Fruit fly (Drosophila melanogaster) whole organism, embryonic: ENCODE measurements around the gene PLCXD.

Source experiments
- Adf1 ChIP-seq: fragments of 200-800 bp; sonication (Bioruptor generic); IDR thresholded peaks from 2 replicates; pipeline ENCODE4 v1.3.6; 2022; ENCODE audit warnings: missing biosample characterization, missing genetic modification characterization
- Asciz ChIP-seq: fragments of 200-800 bp; sonication (Bioruptor generic); optimal IDR thresholded peaks from 2 replicates; lab custom pipeline; 2017; ENCODE audit warnings: missing biosample characterization, mild to moderate bottlenecking, missing genetic modification characterization, missing genetic modification reagents
- B-H2 ChIP-seq: fragments of 200-800 bp; sonication (Bioruptor generic); optimal IDR thresholded peaks from 2 replicates; lab custom pipeline; 2018; ENCODE audit warnings: missing biosample characterization, mild to moderate bottlenecking, missing genetic modification characterization
- Bgb ChIP-seq: fragments of 200-800 bp; sonication (Bioruptor generic); IDR thresholded peaks from 2 replicates; pipeline ENCODE4 v1.3.6; 2022; ENCODE audit warnings: missing biosample characterization, missing genetic modification characterization; ENCODE audit not compliant: partially characterized antibody
- Blimp-1 ChIP-seq: fragments of 200-800 bp; sonication (Bioruptor generic); optimal IDR thresholded peaks from 3 replicates; lab custom pipeline; 2018; ENCODE audit warnings: missing biosample characterization, missing genetic modification characterization, mild to moderate bottlenecking, moderate library complexity, missing genetic modification reagents
- CG10431 ChIP-seq: fragments of 200-800 bp; sonication (Bioruptor generic); optimal IDR thresholded peaks from 3 replicates; lab custom pipeline; 2018; ENCODE audit warnings: missing biosample characterization, mild to moderate bottlenecking, missing genetic modification characterization
- CG12299 ChIP-seq: fragments of 200-800 bp; sonication (Bioruptor generic); optimal IDR thresholded peaks from 2 replicates; lab custom pipeline; 2018; ENCODE audit warnings: missing biosample characterization, mild to moderate bottlenecking, missing genetic modification characterization
- CG13624 ChIP-seq: fragments of 200-800 bp; sonication (Bioruptor generic); optimal IDR thresholded peaks from 2 replicates; lab custom pipeline; 2016; ENCODE audit warnings: missing biosample characterization, missing genetic modification characterization
- CG14050 ChIP-seq: fragments of 200-800 bp; sonication (Bioruptor generic); IDR thresholded peaks from 3 replicates; pipeline ENCODE4 v1.3.6; 2022; ENCODE audit warnings: missing biosample characterization, missing genetic modification characterization
- CG15011 ChIP-seq: fragments of 200-800 bp; sonication (Bioruptor generic); optimal IDR thresholded peaks from 3 replicates; lab custom pipeline; 2018; ENCODE audit warnings: missing biosample characterization, mild to moderate bottlenecking, missing genetic modification characterization
- CG1529 ChIP-seq: fragments of 200-800 bp; sonication (Bioruptor generic); optimal IDR thresholded peaks from 3 replicates; lab custom pipeline; 2018; ENCODE audit warnings: missing biosample characterization, missing genetic modification characterization
- CG2889 ChIP-seq: fragments of 200-800 bp; sonication (Bioruptor generic); IDR thresholded peaks from 3 replicates; pipeline ENCODE4 v1.3.6; 2022; ENCODE audit warnings: missing biosample characterization, missing genetic modification characterization
- CG31365 ChIP-seq: fragments of 200-800 bp; sonication (Bioruptor generic); optimal IDR thresholded peaks from 2 replicates; lab custom pipeline; 2018; ENCODE audit warnings: missing biosample characterization, mild to moderate bottlenecking, missing genetic modification characterization
- CG4820 ChIP-seq: fragments of 200-800 bp; sonication (Bioruptor generic); optimal IDR thresholded peaks from 3 replicates; lab custom pipeline; 2016; ENCODE audit warnings: missing biosample characterization, missing genetic modification characterization
- CG6791 ChIP-seq: fragments of 200-800 bp; sonication (Bioruptor generic); IDR thresholded peaks from 3 replicates; pipeline ENCODE4 v1.3.6; 2022; ENCODE audit warnings: missing biosample characterization, missing genetic modification characterization; ENCODE audit not compliant: partially characterized antibody
- CG7556 ChIP-seq: fragments of 200-800 bp; sonication (Bioruptor generic); optimal IDR thresholded peaks from 2 replicates; lab custom pipeline; 2017; ENCODE audit warnings: missing biosample characterization, mild to moderate bottlenecking, missing genetic modification characterization
- CG9215 ChIP-seq: fragments of 200-800 bp; sonication (Bioruptor generic); IDR thresholded peaks from 2 replicates; pipeline ENCODE4 v1.3.6; 2022; ENCODE audit warnings: missing biosample characterization, missing genetic modification characterization
- CG9727 ChIP-seq: fragments of 200-800 bp; sonication (Bioruptor generic); optimal IDR thresholded peaks from 3 replicates; lab custom pipeline; 2017; ENCODE audit warnings: missing biosample characterization, mild to moderate bottlenecking, missing genetic modification characterization
- CoRest ChIP-seq: fragments of 200-800 bp; sonication (Bioruptor generic); optimal IDR thresholded peaks from 3 replicates; lab custom pipeline; 2018; ENCODE audit warnings: missing biosample characterization, mild to moderate bottlenecking, missing genetic modification characterization, moderate library complexity
- Dbx ChIP-seq: fragments of 200-800 bp; sonication (Bioruptor generic); IDR thresholded peaks from 3 replicates; pipeline ENCODE4 v1.3.6; 2022; ENCODE audit warnings: missing biosample characterization, missing genetic modification characterization
- Deaf1 ChIP-seq: fragments of 200-800 bp; optimal IDR thresholded peaks from 3 replicates; lab custom pipeline; 2019; ENCODE audit warnings: missing biosample characterization, mild to moderate bottlenecking, missing genetic modification characterization, moderate library complexity
- Dip2 ChIP-seq: fragments of 200-800 bp; sonication (Bioruptor generic); IDR thresholded peaks from 2 replicates; pipeline ENCODE4 v1.3.6; 2022; ENCODE audit warnings: missing biosample characterization, missing genetic modification characterization
- Dll ChIP-seq: fragments of 200-800 bp; sonication (Bioruptor generic); IDR thresholded peaks from 4 replicates; pipeline ENCODE4 v1.3.6; 2022; ENCODE audit warnings: missing biosample characterization, missing genetic modification characterization; ENCODE audit not compliant: partially characterized antibody
- Dref ChIP-seq: fragments of 200-800 bp; sonication (Bioruptor generic); IDR thresholded peaks from 2 replicates; pipeline ENCODE4 v1.3.6; 2022; ENCODE audit warnings: missing biosample characterization, missing genetic modification characterization
- Elba2 ChIP-seq: fragments of 200-800 bp; sonication (Bioruptor generic); optimal IDR thresholded peaks from 3 replicates; lab custom pipeline; 2016; ENCODE audit warnings: missing biosample characterization, missing genetic modification characterization
- Ets97D ChIP-seq: fragments of 200-800 bp; sonication (Bioruptor generic); optimal IDR thresholded peaks from 3 replicates; lab custom pipeline; 2016; ENCODE audit warnings: missing biosample characterization, missing genetic modification characterization
- H15 ChIP-seq: fragments of 200-800 bp; sonication (Bioruptor generic); IDR thresholded peaks from 3 replicates; pipeline ENCODE4 v1.3.6; 2022; ENCODE audit warnings: missing biosample characterization, missing genetic modification characterization
- Jarid2 ChIP-seq: fragments of 200-800 bp; sonication (Bioruptor generic); optimal IDR thresholded peaks from 3 replicates; lab custom pipeline; 2017; ENCODE audit warnings: mild to moderate bottlenecking, missing biosample characterization, missing genetic modification reagents, missing genetic modification characterization
- Max ChIP-seq: fragments of 200-800 bp; sonication (Bioruptor generic); optimal IDR thresholded peaks from 2 replicates; lab custom pipeline; 2016; ENCODE audit warnings: missing biosample characterization, mild to moderate bottlenecking, missing genetic modification characterization
- Six4 ChIP-seq: fragments of 200-800 bp; sonication (Bioruptor generic); optimal IDR thresholded peaks from 2 replicates; lab custom pipeline; 2016; ENCODE audit warnings: missing biosample characterization, missing genetic modification characterization
- Vsx1 ChIP-seq: fragments of 200-800 bp; sonication (Bioruptor generic); optimal IDR thresholded peaks from 2 replicates; lab custom pipeline; 2017; ENCODE audit warnings: missing biosample characterization, mild to moderate bottlenecking, missing genetic modification characterization, missing genetic modification reagents
- ara ChIP-seq: fragments of 200-800 bp; sonication (Bioruptor generic); IDR thresholded peaks from 2 replicates; pipeline ENCODE4 v1.3.6; 2022; ENCODE audit warnings: missing biosample characterization, missing genetic modification characterization
- dan ChIP-seq: fragments of 200-800 bp; sonication (Bioruptor generic); IDR thresholded peaks from 2 replicates; pipeline ENCODE4 v1.3.6; 2022; ENCODE audit warnings: missing biosample characterization, missing genetic modification characterization
- dati ChIP-seq: fragments of 200-800 bp; sonication (Bioruptor generic); IDR thresholded peaks from 2 replicates; pipeline ENCODE4 v1.3.6; 2022; ENCODE audit warnings: missing biosample characterization, missing genetic modification characterization
- gce ChIP-seq: fragments of 200-800 bp; sonication (Bioruptor generic); IDR thresholded peaks from 3 replicates; pipeline ENCODE4 v1.3.6; 2022; ENCODE audit warnings: missing biosample characterization, missing genetic modification characterization
- hb ChIP-seq: fragments of 200-800 bp; sonication (Bioruptor generic); IDR thresholded peaks from 3 replicates; pipeline ENCODE4 v1.3.6; 2022; ENCODE audit warnings: missing biosample characterization, missing genetic modification characterization; ENCODE audit not compliant: partially characterized antibody
- insv ChIP-seq, 2 experiments: fragments of 200-800 bp; sonication (Bioruptor generic); optimal IDR thresholded peaks; 3 replicates each; lab custom pipeline; 2016 to 2018; ENCODE audit warnings: missing biosample characterization in 2 of 2, missing genetic modification characterization in 2 of 2
- kay ChIP-seq: fragments of 200-800 bp; sonication (Bioruptor generic); optimal IDR thresholded peaks from 2 replicates; lab custom pipeline; 2016; ENCODE audit warnings: missing biosample characterization, missing genetic modification characterization
- mld ChIP-seq: fragments of 200-800 bp; sonication (Bioruptor generic); IDR thresholded peaks from 3 replicates; pipeline ENCODE4 v1.3.6; 2022; ENCODE audit warnings: missing biosample characterization, missing genetic modification characterization; ENCODE audit not compliant: partially characterized antibody
- onecut ChIP-seq: fragments of 200-800 bp; sonication (Bioruptor generic); IDR thresholded peaks from 2 replicates; pipeline ENCODE4 v1.3.6; 2022; ENCODE audit warnings: missing biosample characterization, missing genetic modification characterization
- otp ChIP-seq: fragments of 200-800 bp; sonication (Bioruptor generic); IDR thresholded peaks from 3 replicates; pipeline ENCODE4, ENCODE4 v1.3.6; 2022; ENCODE audit warnings: missing biosample characterization, missing genetic modification characterization
- psq ChIP-seq: fragments of 200-800 bp; sonication (Bioruptor generic); optimal IDR thresholded peaks from 2 replicates; lab custom pipeline; 2017; ENCODE audit warnings: missing biosample characterization, missing genetic modification characterization
- pzg ChIP-seq: fragments of 200-800 bp; sonication (Bioruptor generic); optimal IDR thresholded peaks from 3 replicates; lab custom pipeline; 2018; ENCODE audit warnings: missing biosample characterization, mild to moderate bottlenecking, missing genetic modification characterization, moderate library complexity
- sens-2 ChIP-seq: fragments of 200-800 bp; sonication (Bioruptor generic); IDR thresholded peaks from 2 replicates; pipeline ENCODE4 v1.3.6; 2022; ENCODE audit warnings: missing biosample characterization, missing genetic modification characterization
- seq ChIP-seq: fragments of 200-800 bp; sonication (Bioruptor generic); IDR thresholded peaks from 2 replicates; pipeline ENCODE4 v1.3.6; 2022; ENCODE audit warnings: missing biosample characterization, missing genetic modification characterization
- sima ChIP-seq: fragments of 200-800 bp; sonication (Bioruptor generic); optimal IDR thresholded peaks from 2 replicates; lab custom pipeline; 2016; ENCODE audit warnings: missing biosample characterization, missing genetic modification characterization
- ssp ChIP-seq: fragments of 200-800 bp; sonication (Bioruptor generic); IDR thresholded peaks from 2 replicates; pipeline ENCODE4 v1.3.6; 2022; ENCODE audit warnings: missing biosample characterization, missing genetic modification characterization
- usp ChIP-seq: fragments of >200 bp; optimal IDR thresholded peaks from 2 replicates; lab custom pipeline; 2017; ENCODE audit warnings: missing biosample characterization, missing genetic modification characterization
- yki ChIP-seq: fragments of >200 bp; optimal IDR thresholded peaks from 3 replicates; lab custom pipeline; 2018
- zen2 ChIP-seq: fragments of 200-800 bp; sonication (Bioruptor generic); IDR thresholded peaks from 3 replicates; pipeline ENCODE4 v1.3.6; 2022; ENCODE audit warnings: missing biosample characterization, missing genetic modification characterization; ENCODE audit not compliant: partially characterized antibody

The PLCXD gene

DNA sequence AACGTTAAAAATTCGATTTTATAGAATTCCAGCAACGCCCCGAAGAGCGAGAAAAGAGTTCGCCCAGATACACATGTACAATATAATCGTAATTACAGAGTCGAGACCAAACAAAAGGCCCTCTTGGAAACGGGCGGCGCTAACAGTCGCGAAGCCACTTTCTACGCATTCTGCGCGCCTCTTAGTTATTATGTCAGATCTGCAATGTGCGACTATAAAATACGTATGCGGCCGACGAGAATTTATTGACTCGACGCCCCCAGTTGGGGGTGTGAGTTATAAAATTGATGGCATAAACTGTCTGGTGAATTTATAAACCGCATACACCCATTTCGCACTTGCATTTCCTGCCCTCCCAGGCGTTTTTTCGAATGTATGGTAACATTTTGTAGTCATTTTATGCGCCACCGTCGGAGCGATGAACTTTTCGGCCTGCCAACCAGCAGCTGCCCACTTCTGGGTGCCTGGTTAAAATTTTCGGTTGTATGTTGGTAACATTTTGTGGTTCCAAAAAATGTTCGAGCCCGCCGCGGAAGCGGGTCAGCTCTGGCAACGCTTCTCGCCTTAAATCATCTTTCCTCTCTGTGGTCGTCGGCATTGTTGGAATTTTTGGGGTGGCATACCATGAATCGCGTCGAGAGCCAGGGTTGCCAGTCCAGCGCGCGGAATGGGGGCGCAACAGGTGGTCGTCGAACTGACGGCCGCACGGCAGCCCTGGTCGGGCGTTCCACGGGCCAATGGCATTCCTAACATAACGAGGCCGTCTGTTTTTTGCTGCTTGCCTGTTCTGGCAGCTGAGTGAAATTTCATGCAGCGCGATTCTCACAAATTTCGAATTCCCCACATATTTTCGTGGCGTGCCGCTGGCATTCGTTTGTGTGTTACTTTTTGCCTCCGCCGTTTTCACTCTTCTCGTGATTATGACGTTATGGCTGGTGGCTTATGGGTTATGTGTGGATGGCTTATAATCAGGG lies 37.2 kb upstream of the PLCXD start (continued):
- TF ChIP-seq CG10431 (GFP tag; lab: Kevin White, UChicago) (peak; percentile 51), usp (GFP tag; lab: Kevin White, UChicago) (no peak), otp (GFP tag; lab: Robert Waterston, UW) (no peak), Bgb (no peak), Vsx1 (peak; percentile 51), CG9215 (GFP tag; lab: Robert Waterston, UW) (no peak), CG31365 (tag; lab: Kevin White, UChicago) (peak; percentile 49), dati (no peak), sima (GFP tag; lab: Kevin White, UChicago) (no peak), CG9727 (GFP tag; lab: Kevin White, UChicago) (peak; percentile 62), insv (GFP tag; optimal IDR thresholded peaks at IDR 0.05; lab: Kevin White, UChicago) (peak in 1 of 2 experiments; percentile 60), CG13624 (GFP tag; lab: Kevin White, UChicago) (peak; percentile 88), zen2 (no peak), sens-2 (GFP tag; lab: Robert Waterston, UW) (no peak), Adf1 (GFP tag; lab: Robert Waterston, UW) (no peak), Dll (GFP tag; lab: Robert Waterston, UW) (no peak), gce (no peak), CG12299 (peak; percentile 40), psq (GFP tag; lab: Kevin White, UChicago) (no peak), Jarid2 (GFP tag; lab: Kevin White, UChicago) (peak; percentile 22), Elba2 (GFP tag; lab: Kevin White, UChicago) (no peak), Blimp-1 (peak; percentile 75), CG4820 (GFP tag; lab: Kevin White, UChicago) (peak; percentile 54), onecut (peak; percentile 84), Deaf1 (tag; lab: Kevin White, UChicago) (peak; percentile 74), CoRest (peak; percentile 58), ssp (GFP tag; lab: Robert Waterston, UW) (no peak), B-H2 (GFP tag; lab: Kevin White, UChicago) (peak; percentile 74), CG6791 (GFP tag; lab: Robert Waterston, UW) (no peak), yki (no peak), Dip2 (GFP tag; lab: Robert Waterston, UW) (no peak), CG2889 (no peak), Dref (GFP tag; lab: Robert Waterston, UW) (no peak), CG1529 (GFP tag; lab: Kevin White, UChicago) (peak; percentile 42), pzg (GFP tag; lab: Kevin White, UChicago) (peak; percentile 67), ara (GFP tag; lab: Robert Waterston, UW) (no peak), CG15011 (GFP tag; lab: Kevin White, UChicago) (peak; percentile 5), H15 (no peak), Ets97D (peak; percentile 76), kay (GFP tag; lab: Kevin White, UChicago) (peak; percentile 20), mld (GFP tag; lab: Robert Waterston, UW) (no peak), Max (GFP tag; lab: Kevin White, UChicago) (peak; percentile 34), dan (GFP tag; lab: Robert Waterston, UW) (no peak), CG14050 (GFP tag; lab: Robert Waterston, UW) (no peak), seq (GFP tag; lab: Robert Waterston, UW) (no peak), Dbx (GFP tag; lab: Robert Waterston, UW) (no peak), CG7556 (GFP tag; lab: Kevin White, UChicago) (peak; percentile 81), Six4 (peak; percentile 58), hb (GFP tag; lab: Robert Waterston, UW) (no peak), Asciz (GFP tag; lab: Kevin White, UChicago) (no peak)
